Fruit fly (Drosophila melanogaster) whole organism, adult: ENCODE data around the gene SkpC.
A peak's percentile ranks its signal among the peaks of the same experiment; 100 is the strongest.

Experiments
- CG11617 ChIP-seq: fragments of 200-800 bp; sonication (Bioruptor generic); optimal IDR thresholded peaks from 2 replicates; lab custom pipeline; 2017; ENCODE audit warnings: mild to moderate bottlenecking, missing biosample characterization, missing genetic modification reagents, missing genetic modification characterization
- CG12768 ChIP-seq: fragments of 200-800 bp; sonication (Bioruptor generic); optimal IDR thresholded peaks from 2 replicates; lab custom pipeline; 2017; ENCODE audit warnings: missing biosample characterization, missing genetic modification characterization, mild to moderate bottlenecking, moderate library complexity, missing genetic modification reagents
- CG14711 ChIP-seq: fragments of 200-800 bp; sonication (Bioruptor generic); optimal IDR thresholded peaks from 2 replicates; lab custom pipeline; 2018; ENCODE audit warnings: missing biosample characterization, mild to moderate bottlenecking, missing genetic modification characterization, moderate library complexity
- CG1620 ChIP-seq: fragments of 200-800 bp; sonication (Bioruptor generic); optimal IDR thresholded peaks from 2 replicates; lab custom pipeline; 2016; ENCODE audit warnings: missing biosample characterization, missing genetic modification characterization
- CG33017 ChIP-seq: fragments of 200-800 bp; sonication (Bioruptor generic); optimal IDR thresholded peaks from 2 replicates; lab custom pipeline; 2018; ENCODE audit warnings: missing biosample characterization, mild to moderate bottlenecking, missing genetic modification characterization, moderate library complexity
- CG5204 ChIP-seq: fragments of 200-800 bp; sonication (Bioruptor generic); optimal IDR thresholded peaks from 2 replicates; lab custom pipeline; 2016; ENCODE audit warnings: missing biosample characterization, missing genetic modification characterization
- CG7045 ChIP-seq: fragments of 200-800 bp; sonication (Bioruptor generic); optimal IDR thresholded peaks from 2 replicates; lab custom pipeline; 2017; ENCODE audit warnings: missing biosample characterization, mild to moderate bottlenecking, missing genetic modification characterization
- CG7101 ChIP-seq: fragments of 200-800 bp; sonication (Bioruptor generic); optimal IDR thresholded peaks from 2 replicates; lab custom pipeline; 2018; ENCODE audit warnings: missing biosample characterization, mild to moderate bottlenecking, missing genetic modification characterization, moderate library complexity
- Clk ChIP-seq: fragments of 200-800 bp; sonication (Bioruptor generic); optimal IDR thresholded peaks from 2 replicates; lab custom pipeline; 2017; ENCODE audit warnings: missing biosample characterization, missing genetic modification characterization
- Crg-1 ChIP-seq: fragments of 200-800 bp; sonication (Bioruptor generic); optimal IDR thresholded peaks from 2 replicates; lab custom pipeline; 2016; ENCODE audit warnings: missing biosample characterization, missing genetic modification characterization
- Hr96 ChIP-seq: fragments of 200-800 bp; sonication (Bioruptor generic); optimal IDR thresholded peaks from 2 replicates; lab custom pipeline; 2016; ENCODE audit warnings: missing biosample characterization, missing genetic modification characterization
- Mnt ChIP-seq: fragments of 200-800 bp; sonication (Bioruptor generic); optimal IDR thresholded peaks from 2 replicates; lab custom pipeline; 2016; ENCODE audit warnings: missing biosample characterization, mild to moderate bottlenecking, missing genetic modification characterization
- bab1 ChIP-seq: fragments of 200-800 bp; sonication (Bioruptor generic); optimal IDR thresholded peaks from 3 replicates; lab custom pipeline; 2019; ENCODE audit warnings: missing biosample characterization, mild to moderate bottlenecking, missing genetic modification characterization, moderate library complexity
- cic ChIP-seq: fragments of 200-800 bp; sonication (Bioruptor generic); optimal IDR thresholded peaks from 2 replicates; lab custom pipeline; 2017; ENCODE audit warnings: missing biosample characterization, mild to moderate bottlenecking, missing genetic modification characterization, moderate library complexity
- cnc ChIP-seq, 2 experiments: fragments of >200 bp; optimal IDR thresholded peaks; 2 replicates each; lab custom pipeline; 2017
- kay ChIP-seq: fragments of 200-800 bp; sonication (Bioruptor generic); peaks from one replicate; lab custom pipeline; 2016; ENCODE audit warnings: missing biosample characterization, missing genetic modification characterization, borderline replicate concordance
- ovo ChIP-seq: fragments of 200-800 bp; sonication (Bioruptor generic); optimal IDR thresholded peaks from 2 replicates; lab custom pipeline; 2016; ENCODE audit warnings: missing biosample characterization, missing genetic modification characterization
- pad ChIP-seq: fragments of 200-800 bp; sonication (Bioruptor generic); optimal IDR thresholded peaks from 3 replicates; lab custom pipeline; 2017; ENCODE audit warnings: missing biosample characterization, missing genetic modification characterization, mild to moderate bottlenecking, moderate library complexity, missing genetic modification reagents
- tj ChIP-seq: fragments of 200-800 bp; sonication (Bioruptor generic); optimal IDR thresholded peaks from 3 replicates; lab custom pipeline; 2017; ENCODE audit warnings: missing biosample characterization, mild to moderate bottlenecking, missing genetic modification characterization, moderate library complexity
- toe ChIP-seq: fragments of 200-800 bp; sonication (Bioruptor generic); optimal IDR thresholded peaks from 2 replicates; lab custom pipeline; 2016; ENCODE audit warnings: missing biosample characterization, missing genetic modification characterization

Gene SkpC

dm6 chrX:19850503-19851094, 34.7 kb downstream of the SkpC start:
- TF ChIP-seq bab1 (peak; percentile 30), cnc (optimal IDR thresholded peaks at IDR 0.05; lab: Kevin White, UChicago) (no peak), CG14711 (tag; lab: Kevin White, UChicago) (peak; percentile 49)

- TF ChIP-seq cic (GFP tag; lab: Kevin White, UChicago) (no peak), CG1620 (GFP tag; lab: Kevin White, UChicago) (no peak), pad (peak; percentile 95), CG33017 (tag; lab: Kevin White, UChicago) (no peak), CG12768 (GFP tag; lab: Kevin White, UChicago) (no peak), cnc (optimal IDR thresholded peaks at IDR 0.05; lab: Kevin White, UChicago) (no peak), ovo (peak; percentile 39), tj (peak; percentile 99)
Observed at dm6 chrX:19851095-19851988, 35.5 kb downstream of the SkpC start.

- TF ChIP-seq kay, result no peak
- TF ChIP-seq bab1, result peak; percentile 76
- peak; percentile 66 for TF ChIP-seq tj
- peak; percentile 28 for TF ChIP-seq CG7101
- peak; percentile 44 for TF ChIP-seq CG1620 (GFP tag; lab: Kevin White, UChicago)
- TF ChIP-seq CG11617 (GFP tag; lab: Kevin White, UChicago), result no peak
- TF ChIP-seq cic (GFP tag; lab: Kevin White, UChicago), result peak; percentile 49
- peak; percentile 61 for TF ChIP-seq Mnt (GFP tag; lab: Kevin White, UChicago)
Observed at dm6 chrX:19851989-19852307, 36.1 kb downstream of the SkpC start, which contains the start of the genes pico and Nup205. pico (minus strand) TSS chrX:19852059. Nup205 (plus strand) TSS chrX:19852214.

- TF ChIP-seq Mnt (GFP tag; lab: Kevin White, UChicago) (no peak), Hr96 (GFP tag; lab: Kevin White, UChicago) (no peak), CG1620 (GFP tag; lab: Kevin White, UChicago) (no peak), CG11617 (GFP tag; lab: Kevin White, UChicago) (no peak), CG7101 (no peak), ovo (no peak), toe (no peak), pad (no peak), tj (no peak), Clk (no peak), kay (no peak), CG12768 (GFP tag; lab: Kevin White, UChicago) (no peak), cnc (optimal IDR thresholded peaks at IDR 0.05; lab: Kevin White, UChicago) (no peak), Crg-1 (GFP tag; lab: Kevin White, UChicago) (no peak), cic (GFP tag; lab: Kevin White, UChicago) (no peak), CG7045 (GFP tag; lab: Kevin White, UChicago) (no peak)
Observed at dm6 chrX:19859331-19859730, 43.5 kb downstream of the SkpC start.

dm6 chrX:19865389-19866144, 49.7 kb downstream of the SkpC start, which contains the start of gene THADA:
THADA (minus strand) TSS chrX:19865524.
- no peak for TF ChIP-seq pad
- TF ChIP-seq CG5204 (GFP tag; lab: Kevin White, UChicago), result peak; percentile 70
- peak; percentile 72 for TF ChIP-seq Crg-1 (GFP tag; lab: Kevin White, UChicago)
- TF ChIP-seq ovo, result peak; percentile 23
- no peak for TF ChIP-seq CG1620 (GFP tag; lab: Kevin White, UChicago)
- peak; percentile 83 for TF ChIP-seq CG14711 (tag; lab: Kevin White, UChicago)
- TF ChIP-seq CG33017 (tag; lab: Kevin White, UChicago), result peak; percentile 33
- TF ChIP-seq toe, result peak; percentile 7
- TF ChIP-seq CG12768 (GFP tag; lab: Kevin White, UChicago), result no peak
- no peak for TF ChIP-seq CG7045 (GFP tag; lab: Kevin White, UChicago)
- peak; percentile 56 for TF ChIP-seq CG7101
- TF ChIP-seq CG11617 (GFP tag; lab: Kevin White, UChicago), result peak; percentile 71
- TF ChIP-seq tj, result peak; percentile 51
- TF ChIP-seq Hr96 (GFP tag; lab: Kevin White, UChicago), result peak; percentile 39
- TF ChIP-seq cic (GFP tag; lab: Kevin White, UChicago), result no peak
- TF ChIP-seq Mnt (GFP tag; lab: Kevin White, UChicago), result peak; percentile 4
- TF ChIP-seq kay, result no peak
- TF ChIP-seq bab1, result peak; percentile 41
